Worm (Caenorhabditis elegans) whole organism, L3 larva: Measurements from ENCODE around the gene mrpl-53.

Source experiments
- R02D3.7 ChIP-seq: fragments of 150-350 bp; optimal IDR thresholded peaks from 2 replicates; lab custom pipeline; 2014; ENCODE audit warnings: missing biosample characterization, missing genetic modification characterization
- ZK546.5 ChIP-seq: sonication (generic microtip); optimal IDR thresholded peaks from 2 replicates; lab custom pipeline; 2017; ENCODE audit warnings: missing biosample characterization, missing genetic modification characterization
- aly-2 ChIP-seq: fragments of 150-350 bp; optimal IDR thresholded peaks from 2 replicates; lab custom pipeline; 2014; ENCODE audit warnings: missing biosample characterization, missing genetic modification characterization
- ama-1 ChIP-seq: fragments of 150-350 bp; optimal IDR thresholded peaks from 2 replicates; lab custom pipeline; 2018
- ceh-16 ChIP-seq: sonication (generic microtip); optimal IDR thresholded peaks from 2 replicates; lab custom pipeline; 2017; ENCODE audit warnings: missing biosample characterization, missing genetic modification characterization
- ceh-28 ChIP-seq: fragments of 150-350 bp; optimal IDR thresholded peaks from 2 replicates; lab custom pipeline; 2014; ENCODE audit warnings: missing biosample characterization, missing genetic modification reagents, missing genetic modification characterization
- ceh-82 ChIP-seq: fragments of 150-350 bp; optimal IDR thresholded peaks from 2 replicates; lab custom pipeline; 2014; ENCODE audit warnings: missing biosample characterization, missing genetic modification characterization
- ceh-9 ChIP-seq: sonication (generic microtip); optimal IDR thresholded peaks from 2 replicates; lab custom pipeline; 2018; ENCODE audit warnings: missing biosample characterization, missing genetic modification characterization
- daf-12 ChIP-seq: fragments of 150-350 bp; optimal IDR thresholded peaks from 2 replicates; lab custom pipeline; 2014; ENCODE audit warnings: missing biosample characterization, missing genetic modification reagents, missing genetic modification characterization
- egl-27 ChIP-seq: sonication (generic microtip); optimal IDR thresholded peaks from 4 replicates; lab custom pipeline; 2017; ENCODE audit warnings: missing biosample characterization, missing genetic modification reagents, missing genetic modification characterization
- egl-5 ChIP-seq: fragments of 150-350 bp; optimal IDR thresholded peaks from 2 replicates; lab custom pipeline; 2017; ENCODE audit warnings: missing biosample characterization, missing genetic modification reagents, missing genetic modification characterization, inconsistent platforms
- elt-1 ChIP-seq: fragments of 150-350 bp; optimal IDR thresholded peaks from 2 replicates; lab custom pipeline; 2014; ENCODE audit warnings: missing biosample characterization, missing genetic modification characterization
- elt-2 ChIP-seq: sonication (generic microtip); optimal IDR thresholded peaks from 2 replicates; lab custom pipeline; 2016; ENCODE audit warnings: missing genetic modification reagents, mild to moderate bottlenecking, missing genetic modification characterization, missing compliant biosample characterization
- elt-3 ChIP-seq, 3 experiments: fragments of 150-350 bp in 1 of 3; sonication (generic microtip) in 2 of 3; optimal IDR thresholded peaks; 2 replicates in 2 of 3; 4 replicates in 1 of 3; lab custom pipeline; 2014 to 2017; ENCODE audit warnings: missing biosample characterization in 3 of 3, missing genetic modification characterization in 3 of 3
- eor-1 ChIP-seq, 2 experiments: fragments of 150-350 bp; optimal IDR thresholded peaks; 2 replicates each; lab custom pipeline; 2014 to 2018; ENCODE audit warnings: missing biosample characterization in 2 of 2, missing genetic modification characterization in 2 of 2
- fkh-10 ChIP-seq: sonication (generic microtip); optimal IDR thresholded peaks from 2 replicates; lab custom pipeline; 2017; ENCODE audit warnings: missing biosample characterization, missing genetic modification reagents, missing genetic modification characterization
- fkh-2 ChIP-seq: fragments of 150-350 bp; optimal IDR thresholded peaks from 2 replicates; lab custom pipeline; 2014; ENCODE audit warnings: missing biosample characterization, missing genetic modification reagents, missing genetic modification characterization
- fos-1 ChIP-seq: fragments of 150-350 bp; optimal IDR thresholded peaks from 2 replicates; lab custom pipeline; 2014; ENCODE audit warnings: missing biosample characterization, missing genetic modification characterization
- hmg-11 ChIP-seq: sonication (generic microtip); optimal IDR thresholded peaks from 2 replicates; lab custom pipeline; 2016; ENCODE audit warnings: missing genetic modification characterization, missing compliant biosample characterization
- jun-1 ChIP-seq: fragments of 150-350 bp; optimal IDR thresholded peaks from 2 replicates; lab custom pipeline; 2014; ENCODE audit warnings: missing biosample characterization, missing genetic modification reagents, missing genetic modification characterization
- lin-15B ChIP-seq: fragments of 150-350 bp; optimal IDR thresholded peaks from 2 replicates; lab custom pipeline; 2014; ENCODE audit warnings: missing biosample characterization, missing genetic modification characterization
- lin-39 ChIP-seq: fragments of 150-350 bp; optimal IDR thresholded peaks from 2 replicates; lab custom pipeline; 2018; ENCODE audit warnings: missing biosample characterization, missing genetic modification reagents, missing genetic modification characterization
- lsy-12 ChIP-seq: sonication (generic microtip); optimal IDR thresholded peaks from 2 replicates; lab custom pipeline; 2016; ENCODE audit warnings: mild to moderate bottlenecking, missing genetic modification characterization, missing compliant biosample characterization
- mdl-1 ChIP-seq: fragments of 150-350 bp; optimal IDR thresholded peaks from 2 replicates; lab custom pipeline; 2014; ENCODE audit warnings: missing biosample characterization, missing genetic modification characterization
- mml-1 ChIP-seq: fragments of 150-350 bp; sonication (generic microtip); optimal IDR thresholded peaks from 3 replicates; lab custom pipeline; 2014; ENCODE audit warnings: missing biosample characterization, missing genetic modification characterization
- nfya-1 ChIP-seq: sonication (generic microtip); optimal IDR thresholded peaks from 2 replicates; lab custom pipeline; 2017; ENCODE audit warnings: missing genetic modification characterization, mild to moderate bottlenecking, missing compliant biosample characterization, antibody characterized with exemption, moderate library complexity; ENCODE audit not compliant: insufficient read depth
- nhr-11 ChIP-seq: fragments of 150-350 bp; optimal IDR thresholded peaks from 2 replicates; lab custom pipeline; 2014; ENCODE audit warnings: missing biosample characterization, missing genetic modification characterization
- nhr-12 ChIP-seq: fragments of 150-350 bp; optimal IDR thresholded peaks from 2 replicates; lab custom pipeline; 2014; ENCODE audit warnings: missing biosample characterization, missing genetic modification characterization
- nhr-23 ChIP-seq: fragments of 150-350 bp; optimal IDR thresholded peaks from 2 replicates; lab custom pipeline; 2014; ENCODE audit warnings: missing biosample characterization, missing genetic modification reagents, missing genetic modification characterization
- nhr-237 ChIP-seq: fragments of 150-350 bp; optimal IDR thresholded peaks from 2 replicates; lab custom pipeline; 2014; ENCODE audit warnings: missing biosample characterization, missing genetic modification characterization
- nhr-25 ChIP-seq: sonication (generic microtip); optimal IDR thresholded peaks from 2 replicates; lab custom pipeline; 2017; ENCODE audit warnings: missing biosample characterization, missing genetic modification characterization
- nhr-28 ChIP-seq: fragments of 150-350 bp; optimal IDR thresholded peaks from 2 replicates; lab custom pipeline; 2014; ENCODE audit warnings: missing biosample characterization, missing genetic modification characterization
- nhr-43 ChIP-seq: sonication (generic microtip); optimal IDR thresholded peaks from 2 replicates; lab custom pipeline; 2016; ENCODE audit warnings: mild to moderate bottlenecking, missing genetic modification characterization, missing compliant biosample characterization; ENCODE audit not compliant: poor library complexity, severe bottlenecking
- nhr-67 ChIP-seq: fragments of 150-350 bp; optimal IDR thresholded peaks from 2 replicates; lab custom pipeline; 2014; ENCODE audit warnings: missing biosample characterization, missing genetic modification characterization
- nhr-76 ChIP-seq: fragments of 150-350 bp; sonication (generic microtip); optimal IDR thresholded peaks from 5 replicates; lab custom pipeline; 2014; ENCODE audit warnings: missing biosample characterization, missing genetic modification characterization
- nhr-77 ChIP-seq: fragments of 150-350 bp; optimal IDR thresholded peaks from 2 replicates; lab custom pipeline; 2014; ENCODE audit warnings: missing biosample characterization, missing genetic modification characterization
- pha-4 ChIP-seq: fragments of 150-350 bp; optimal IDR thresholded peaks from 2 replicates; lab custom pipeline; 2014; ENCODE audit warnings: missing biosample characterization, missing genetic modification reagents, missing genetic modification characterization
- pqm-1 ChIP-seq: fragments of 150-350 bp; optimal IDR thresholded peaks from 2 replicates; lab custom pipeline; 2017; ENCODE audit warnings: missing biosample characterization, missing genetic modification characterization, inconsistent platforms
- sea-2 ChIP-seq: fragments of 150-350 bp; sonication (generic microtip); optimal IDR thresholded peaks from 4 replicates; lab custom pipeline; 2014; ENCODE audit warnings: missing biosample characterization, missing genetic modification reagents, missing genetic modification characterization
- skn-1 ChIP-seq: fragments of 150-350 bp; optimal IDR thresholded peaks from 2 replicates; lab custom pipeline; 2014; ENCODE audit warnings: missing biosample characterization, missing genetic modification characterization
- snpc-4 ChIP-seq: fragments of 150-350 bp; optimal IDR thresholded peaks from 2 replicates; lab custom pipeline; 2014; ENCODE audit warnings: missing biosample characterization, missing genetic modification characterization
- tbx-2 ChIP-seq: sonication (generic microtip); optimal IDR thresholded peaks from 2 replicates; lab custom pipeline; 2016; ENCODE audit warnings: mild to moderate bottlenecking, missing genetic modification characterization, missing compliant biosample characterization
- unc-39 ChIP-seq: sonication (generic microtip); optimal IDR thresholded peaks from 4 replicates; lab custom pipeline; 2017; ENCODE audit warnings: missing biosample characterization, missing genetic modification characterization
- unc-62 ChIP-seq: fragments of 150-350 bp; sonication (generic microtip); optimal IDR thresholded peaks from 4 replicates; lab custom pipeline; 2014; ENCODE audit warnings: missing biosample characterization, missing genetic modification reagents, missing genetic modification characterization
- zag-1 ChIP-seq: fragments of 150-350 bp; optimal IDR thresholded peaks from 2 replicates; lab custom pipeline; 2014; ENCODE audit warnings: missing biosample characterization, missing genetic modification characterization
- ztf-11 ChIP-seq: fragments of 150-350 bp; optimal IDR thresholded peaks from 2 replicates; lab custom pipeline; 2014; ENCODE audit warnings: missing biosample characterization, missing genetic modification characterization
- ztf-4 ChIP-seq: fragments of 150-350 bp; optimal IDR thresholded peaks from 2 replicates; lab custom pipeline; 2014; ENCODE audit warnings: missing biosample characterization, missing genetic modification characterization

mrpl-53 gene

DNA sequence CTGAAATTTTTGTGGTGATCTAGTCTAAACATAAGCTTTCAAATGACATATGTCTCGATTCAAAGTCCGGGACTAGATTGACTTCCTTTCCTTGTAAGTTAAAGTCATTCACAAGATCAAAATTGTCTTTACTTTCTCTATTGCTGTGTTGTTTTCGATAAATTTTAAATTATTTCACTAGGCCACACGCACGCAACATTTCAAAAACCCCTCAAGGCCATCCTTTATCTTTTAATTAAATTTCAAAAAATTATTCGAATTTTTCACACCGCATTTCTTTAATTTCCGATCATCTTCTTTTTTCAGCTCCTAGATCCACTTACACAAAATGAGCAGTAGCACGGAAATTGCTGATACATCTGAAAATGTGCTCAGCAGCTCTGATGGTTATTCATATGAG, 38.9 kb downstream of the mrpl-53 start, which contains the start of gene ZK1307.7:
Gene ZK1307.7 (plus strand): TSS at position 301 of the 400 bp plus-strand sequence.
- TF ChIP-seq sea-2 (GFP tag; lab: Kevin White, UChicago) = no peak
- TF ChIP-seq lin-15B = no peak
- TF ChIP-seq pqm-1 (tag; lab: Kevin White, UChicago) = no peak
- TF ChIP-seq hmg-11 (tag; lab: Kevin White, UChicago) = no peak
- TF ChIP-seq nhr-11 (tag; lab: Kevin White, UChicago) = no peak
- TF ChIP-seq ZK546.5 (tag; lab: Kevin White, UChicago) = no peak
- TF ChIP-seq ztf-11 = no peak
- TF ChIP-seq nhr-23 = no peak
- no peak for TF ChIP-seq fkh-10 (GFP tag; lab: Kevin White, UChicago)
- TF ChIP-seq, all 47 proteins: peak for 0

DNA sequence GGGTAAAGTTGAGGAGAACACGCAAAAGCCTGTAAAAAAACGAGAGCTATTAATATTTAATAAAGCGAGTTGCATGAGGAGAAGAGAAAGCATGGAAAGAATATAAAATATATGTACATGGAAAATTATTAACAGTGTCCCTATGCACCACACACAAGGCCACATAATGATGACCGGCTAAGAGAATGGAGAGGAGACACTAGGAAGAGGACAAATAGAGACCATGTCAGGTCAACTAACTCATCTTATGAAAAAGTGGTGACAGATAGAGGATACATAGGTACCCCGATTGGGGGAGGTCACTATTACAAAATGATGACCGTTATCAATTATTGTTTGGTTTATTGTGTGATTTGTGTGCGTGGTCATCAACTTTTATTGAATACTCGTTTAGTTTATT, 47.0 kb downstream of the mrpl-53 start, which contains the start of gene fzr-1:
Gene fzr-1 (minus strand): TSS at position 29 of the 400 bp plus-strand sequence.
- TF ChIP-seq nfya-1 (no peak), nhr-23 (peak; percentile 24)
- TF ChIP-seq, all 47 proteins: peak for 1

ce11 chrII:9644940-9645634, 47.7 kb downstream of the mrpl-53 start:
- TF ChIP-seq nhr-43 (tag; lab: Kevin White, UChicago) (no peak), fos-1 (no peak), jun-1 (no peak), ZK546.5 (tag; lab: Kevin White, UChicago) (no peak), nhr-67 (tag; lab: Kevin White, UChicago) (no peak), ama-1 (no peak), aly-2 (tag; lab: Kevin White, UChicago) (no peak), nfya-1 (no peak), skn-1 (tag; lab: Kevin White, UChicago) (no peak), lsy-12 (no peak), eor-1 (tag; optimal IDR thresholded peaks at IDR 0.05; lab: Kevin White, UChicago) (no peak), snpc-4 (tag; lab: Kevin White, UChicago) (no peak), unc-62 (no peak), lin-39 (tag; lab: Kevin White, UChicago) (no peak), hmg-11 (tag; lab: Kevin White, UChicago) (no peak), ceh-9 (tag; lab: Kevin White, UChicago) (no peak), nhr-12 (tag; lab: Kevin White, UChicago) (no peak), pha-4 (tag; lab: Kevin White, UChicago) (peak; percentile 31), fkh-10 (GFP tag; lab: Kevin White, UChicago) (no peak), daf-12 (tag; lab: Kevin White, UChicago) (no peak), nhr-28 (no peak), ceh-82 (no peak), elt-3 (tag; optimal IDR thresholded peaks at IDR 0.05; lab: Kevin White, UChicago) (no peak), mml-1 (tag; lab: Kevin White, UChicago) (no peak), nhr-76 (tag; lab: Kevin White, UChicago) (no peak), ceh-16 (tag; lab: Kevin White, UChicago) (peak; percentile 7), lin-15B (no peak), elt-1 (tag; lab: Kevin White, UChicago) (peak; percentile 96), nhr-237 (no peak), mdl-1 (tag; lab: Kevin White, UChicago) (no peak), nhr-25 (tag; lab: Kevin White, UChicago) (peak; percentile 58), elt-2 (tag; lab: Kevin White, UChicago) (peak; percentile 70), fkh-2 (tag; lab: Kevin White, UChicago) (no peak), sea-2 (GFP tag; lab: Kevin White, UChicago) (no peak), tbx-2 (tag; lab: Kevin White, UChicago) (no peak), egl-5 (tag; lab: Kevin White, UChicago) (no peak), ztf-4 (tag; lab: Kevin White, UChicago) (no peak), unc-39 (no peak), ztf-11 (no peak), zag-1 (tag; lab: Kevin White, UChicago) (no peak), ceh-28 (tag; lab: Kevin White, UChicago) (no peak), R02D3.7 (no peak), nhr-77 (tag; lab: Kevin White, UChicago) (no peak), pqm-1 (tag; lab: Kevin White, UChicago) (peak; percentile 72), nhr-11 (tag; lab: Kevin White, UChicago) (no peak), egl-27 (no peak), nhr-23 (no peak)
- TF ChIP-seq, all 47 proteins: peak for 6
